Worm (Caenorhabditis elegans) whole organism, young adult: ENCODE data around the gene exp-1.
A peak's percentile ranks its signal among the peaks of the same experiment; 100 is the strongest.

Experiments
- B0261.1 ChIP-seq: sonication (generic microtip); optimal IDR thresholded peaks from 2 replicates; lab custom pipeline; 2016; ENCODE audit warnings: mild to moderate bottlenecking, missing genetic modification characterization, moderate library complexity, missing compliant biosample characterization
- F22D6.2 ChIP-seq: sonication (generic microtip); optimal IDR thresholded peaks from 2 replicates; lab custom pipeline; 2016; ENCODE audit warnings: mild to moderate bottlenecking, missing genetic modification characterization, missing compliant biosample characterization
- F23B12.7 ChIP-seq: sonication (generic microtip); optimal IDR thresholded peaks from 2 replicates; lab custom pipeline; 2017; ENCODE audit warnings: missing genetic modification characterization, mild to moderate bottlenecking, missing compliant biosample characterization, antibody characterized with exemption, moderate library complexity; ENCODE audit not compliant: insufficient read depth
- F37B4.10 ChIP-seq: fragments of 200-800 bp; sonication (Bioruptor generic); IDR thresholded peaks from 2 replicates; pipeline ENCODE4 v1.3.6; 2022; ENCODE audit warnings: missing genetic modification characterization, missing compliant biosample characterization
- F39B2.1 ChIP-seq: fragments of 200-800 bp; sonication (Bioruptor generic); IDR thresholded peaks from 2 replicates; pipeline ENCODE4 v1.3.6; 2022; ENCODE audit warnings: missing genetic modification reagents, missing genetic modification characterization, missing compliant biosample characterization
- F49E8.2 ChIP-seq: sonication (generic microtip); optimal IDR thresholded peaks from 3 replicates; lab custom pipeline; 2017; ENCODE audit warnings: missing genetic modification characterization, mild to moderate bottlenecking, missing compliant biosample characterization, antibody characterized with exemption, moderate library complexity; ENCODE audit not compliant: insufficient read depth
- K12H6.12 ChIP-seq: fragments of 200-800 bp; sonication (Bioruptor generic); optimal IDR thresholded peaks from 2 replicates; lab custom pipeline; 2018; ENCODE audit warnings: mild to moderate bottlenecking, missing genetic modification characterization, missing compliant biosample characterization
- T07F8.4 ChIP-seq: sonication (generic microtip); optimal IDR thresholded peaks from 2 replicates; lab custom pipeline; 2016; ENCODE audit warnings: mild to moderate bottlenecking, missing genetic modification characterization, moderate library complexity, missing compliant biosample characterization
- T26A5.8 ChIP-seq: sonication (generic microtip); optimal IDR thresholded peaks from 2 replicates; lab custom pipeline; 2016; ENCODE audit warnings: missing genetic modification characterization, missing compliant biosample characterization
- Y79H2A.3 ChIP-seq: fragments of 200-800 bp; sonication (Bioruptor generic); conservative IDR thresholded peaks from 2 replicates; pipeline ENCODE4 v1.3.6; 2022; ENCODE audit warnings: missing genetic modification reagents, missing genetic modification characterization, missing compliant biosample characterization
- Y95B8A.8 ChIP-seq: fragments of 200-800 bp; sonication (Bioruptor generic); IDR thresholded peaks from 2 replicates; pipeline ENCODE4 v1.3.6; 2022; ENCODE audit warnings: missing genetic modification reagents, missing genetic modification characterization, missing compliant biosample characterization
- aptf-2 ChIP-seq: fragments of 200-800 bp; sonication (Bioruptor generic); conservative IDR thresholded peaks from 2 replicates; pipeline ENCODE4 v1.3.6; 2022; ENCODE audit warnings: missing genetic modification reagents, missing genetic modification characterization, missing compliant biosample characterization
- aptf-3 ChIP-seq: fragments of 200-800 bp; sonication (Bioruptor generic); IDR thresholded peaks from 2 replicates; pipeline ENCODE4 v1.3.6; 2022; ENCODE audit warnings: missing genetic modification characterization, missing compliant biosample characterization
- attf-6 ChIP-seq: fragments of 200-800 bp; sonication (Bioruptor generic); IDR thresholded peaks from 2 replicates; pipeline ENCODE4 v1.3.6; 2022; ENCODE audit warnings: missing genetic modification reagents, missing genetic modification characterization, missing compliant biosample characterization
- cebp-2 ChIP-seq: fragments of 200-800 bp; sonication (Bioruptor generic); IDR thresholded peaks from 2 replicates; pipeline ENCODE4 v1.3.6; 2022; ENCODE audit warnings: missing genetic modification characterization, missing compliant biosample characterization
- ceh-27 ChIP-seq: fragments of 200-800 bp; sonication (Bioruptor generic); optimal IDR thresholded peaks from 2 replicates; lab custom pipeline; 2018; ENCODE audit warnings: mild to moderate bottlenecking, missing genetic modification characterization, moderate library complexity, missing compliant biosample characterization
- ekl-4 ChIP-seq: fragments of 200-800 bp; sonication (Bioruptor generic); IDR thresholded peaks from 2 replicates; pipeline ENCODE4 v1.3.6; 2022; ENCODE audit warnings: missing genetic modification reagents, missing genetic modification characterization, missing compliant biosample characterization
- ets-4 ChIP-seq: fragments of 200-800 bp; sonication (Bioruptor generic); optimal IDR thresholded peaks from 2 replicates; lab custom pipeline; 2018; ENCODE audit warnings: mild to moderate bottlenecking, missing genetic modification characterization, missing compliant biosample characterization
- hmg-20 ChIP-seq: fragments of 200-800 bp; sonication (Bioruptor generic); IDR thresholded peaks from 2 replicates; pipeline ENCODE4 v1.3.6; 2022; ENCODE audit warnings: missing genetic modification reagents, missing genetic modification characterization, missing compliant biosample characterization
- lag-1 ChIP-seq: fragments of 200-800 bp; sonication (Bioruptor generic); IDR thresholded peaks from 2 replicates; pipeline ENCODE4 v1.3.6; 2022; ENCODE audit warnings: missing genetic modification reagents, missing genetic modification characterization, missing compliant biosample characterization
- lin-54 ChIP-seq: fragments of 200-800 bp; sonication (Bioruptor generic); optimal IDR thresholded peaks from 2 replicates; lab custom pipeline; 2018; ENCODE audit warnings: mild to moderate bottlenecking, missing genetic modification characterization, missing compliant biosample characterization
- lsy-27 ChIP-seq: sonication (generic microtip); optimal IDR thresholded peaks from 2 replicates; lab custom pipeline; 2017; ENCODE audit warnings: missing genetic modification characterization, mild to moderate bottlenecking, missing compliant biosample characterization, antibody characterized with exemption, missing genotype, borderline replicate concordance; ENCODE audit not compliant: insufficient read depth
- nfya-2 ChIP-seq: fragments of 200-800 bp; sonication (Bioruptor generic); IDR thresholded peaks from 2 replicates; pipeline ENCODE4 v1.3.6; 2022; ENCODE audit warnings: missing genetic modification reagents, missing genetic modification characterization, missing compliant biosample characterization
- nhr-27 ChIP-seq: fragments of 200-800 bp; sonication (Bioruptor generic); optimal IDR thresholded peaks from 2 replicates; lab custom pipeline; 2018; ENCODE audit warnings: mild to moderate bottlenecking, missing genetic modification characterization, moderate library complexity, missing compliant biosample characterization
- pbrm-1 ChIP-seq: fragments of 200-800 bp; sonication (Bioruptor generic); IDR thresholded peaks from 2 replicates; pipeline ENCODE4 v1.3.6; 2022; ENCODE audit warnings: missing genetic modification reagents, missing genetic modification characterization, missing compliant biosample characterization
- rcor-1 ChIP-seq: fragments of 200-800 bp; sonication (Bioruptor generic); IDR thresholded peaks from 2 replicates; pipeline ENCODE4 v1.3.6; 2022; ENCODE audit warnings: missing genetic modification reagents, missing genetic modification characterization, missing compliant biosample characterization
- repo-1 ChIP-seq: sonication (generic microtip); optimal IDR thresholded peaks from 2 replicates; lab custom pipeline; 2017; ENCODE audit warnings: mild to moderate bottlenecking, missing genetic modification characterization, missing compliant biosample characterization
- rpc-1 ChIP-seq, 2 experiments: fragments of 150-350 bp in 1 of 2; sonication (generic microtip) in 1 of 2; optimal IDR thresholded peaks; 2 replicates each; lab custom pipeline; 2014 to 2018; ENCODE audit warnings: missing biosample characterization in 1 of 2, missing genetic modification characterization in 1 of 2, missing genetic modification reagents in 1 of 2, missing genotype in 1 of 2
- somi-1 ChIP-seq: fragments of 200-800 bp; sonication (Bioruptor generic); optimal IDR thresholded peaks from 2 replicates; lab custom pipeline; 2018; ENCODE audit warnings: mild to moderate bottlenecking, missing genetic modification characterization, missing compliant biosample characterization
- tbp1 ChIP-seq: fragments of 200-800 bp; sonication (Bioruptor generic); optimal IDR thresholded peaks from 2 replicates; lab custom pipeline; 2018; ENCODE audit warnings: mild to moderate bottlenecking, missing genetic modification characterization, missing compliant biosample characterization
- unc-62 ChIP-seq: fragments of 150-350 bp; optimal IDR thresholded peaks from 2 replicates; lab custom pipeline; 2014; ENCODE audit warnings: missing biosample characterization, missing genetic modification reagents, missing genetic modification characterization
- ztf-18 ChIP-seq: sonication (generic microtip); optimal IDR thresholded peaks from 2 replicates; lab custom pipeline; 2016; ENCODE audit warnings: missing genotype, mild to moderate bottlenecking, missing genetic modification characterization, missing compliant biosample characterization
- ztf-22 ChIP-seq: fragments of 200-800 bp; sonication (Bioruptor generic); optimal IDR thresholded peaks from 2 replicates; lab custom pipeline; 2018; ENCODE audit warnings: mild to moderate bottlenecking, missing genetic modification characterization, moderate library complexity, missing compliant biosample characterization

The exp-1 gene

DNA sequence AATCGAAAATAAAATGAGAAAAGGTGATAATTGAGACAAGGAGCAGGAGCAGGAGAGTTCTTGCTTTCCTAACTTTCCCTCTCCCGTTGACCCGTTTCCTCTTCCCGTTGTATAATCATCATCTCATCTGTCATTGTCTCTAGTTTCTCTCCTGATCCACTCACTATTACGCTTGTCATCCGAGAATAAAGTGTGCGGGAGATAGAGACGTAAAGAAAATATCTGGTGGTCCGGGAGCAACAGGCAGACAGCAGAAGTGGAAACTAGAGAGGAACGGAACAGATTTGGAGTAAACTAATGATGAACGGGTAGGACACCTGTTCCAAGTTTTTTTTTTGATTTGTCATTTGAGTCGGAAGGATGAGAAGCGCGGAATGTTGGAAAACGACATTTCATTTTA, 9.3 kb upstream of the exp-1 start:
- TF ChIP-seq T26A5.8 (tag; lab: Kevin White, UChicago) (no peak), nfya-2 (no peak), hmg-20 (GFP tag; lab: Robert Waterston, UW) (no peak), F39B2.1 (GFP tag; lab: Robert Waterston, UW) (no peak), rcor-1 (GFP tag; lab: Robert Waterston, UW) (no peak), aptf-3 (no peak), lin-54 (GFP tag; lab: Kevin White, UChicago) (no peak), F22D6.2 (tag; lab: Kevin White, UChicago) (no peak), ztf-22 (GFP tag; lab: Kevin White, UChicago) (no peak), attf-6 (GFP tag; lab: Robert Waterston, UW) (no peak), unc-62 (GFP tag; lab: Kevin White, UChicago) (no peak), ztf-18 (tag; lab: Kevin White, UChicago) (no peak), rpc-1 (optimal IDR thresholded peaks at IDR 0.05; lab: Kevin White, UChicago) (no peak), rpc-1 (tag; optimal IDR thresholded peaks at IDR 0.05; lab: Kevin White, UChicago) (no peak), nhr-27 (tag; lab: Kevin White, UChicago) (no peak), Y79H2A.3 (no peak), ets-4 (GFP tag; lab: Kevin White, UChicago) (no peak)

DNA sequence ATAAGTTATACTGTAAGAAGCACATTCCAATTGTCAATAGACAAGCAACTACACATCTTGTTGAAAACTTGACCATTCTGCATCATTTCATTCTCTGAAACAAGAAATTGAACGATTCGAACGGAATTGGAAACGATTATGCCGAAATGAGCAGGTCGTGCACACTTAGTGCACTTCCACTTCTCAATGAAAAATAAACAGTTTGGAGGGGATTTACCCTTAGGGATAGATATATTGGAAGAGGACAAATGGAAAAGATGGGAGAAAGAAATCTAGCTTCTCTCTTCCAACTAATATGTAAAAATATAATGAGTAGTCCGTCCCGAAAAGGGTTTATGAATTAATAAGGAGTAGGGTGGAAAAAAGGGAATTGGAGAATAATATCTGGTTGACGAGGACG, 8.3 kb upstream of the exp-1 start, which contains the start of gene hst-3.1:
Gene hst-3.1 (minus strand): TSS at position 101 of the 400 bp plus-strand sequence.
- TF ChIP-seq T07F8.4 (tag; lab: Kevin White, UChicago) (no peak), cebp-2 (GFP tag; lab: Robert Waterston, UW) (no peak), attf-6 (GFP tag; lab: Robert Waterston, UW) (no peak), ekl-4 (GFP tag; lab: Robert Waterston, UW) (no peak), lsy-27 (tag; lab: Kevin White, UChicago) (no peak), Y95B8A.8 (GFP tag; lab: Robert Waterston, UW) (no peak), repo-1 (tag; lab: Kevin White, UChicago) (no peak), F49E8.2 (tag; lab: Kevin White, UChicago) (no peak), F23B12.7 (tag; lab: Kevin White, UChicago) (no peak)

DNA sequence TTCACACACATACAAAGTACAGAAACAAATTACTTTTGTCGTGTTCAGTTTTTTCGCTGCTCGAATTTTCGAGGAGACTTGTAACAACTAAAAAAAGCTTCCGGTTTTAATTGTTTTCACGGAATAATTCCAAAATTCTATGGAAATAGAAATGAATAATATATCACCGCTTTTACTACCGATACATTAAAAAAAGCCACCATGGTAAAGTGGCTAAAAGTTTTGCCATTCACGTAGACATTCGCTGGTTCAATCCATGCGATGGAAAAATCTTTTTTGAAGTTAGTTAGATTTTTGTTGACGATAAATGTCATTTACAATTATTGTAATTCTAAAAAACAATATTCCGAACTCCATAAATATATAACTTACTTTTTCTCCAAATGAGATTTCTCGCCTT, 7.8 kb upstream of the exp-1 start:
- no peak for TF ChIP-seq unc-62 (GFP tag; lab: Kevin White, UChicago)
- no peak for TF ChIP-seq pbrm-1 (GFP tag; lab: Robert Waterston, UW)
- peak; percentile 77 for TF ChIP-seq tbp1 (GFP tag; lab: Kevin White, UChicago)
- TF ChIP-seq rpc-1 (optimal IDR thresholded peaks at IDR 0.05; lab: Kevin White, UChicago): peak; percentile 20
- peak; percentile 67 for TF ChIP-seq rpc-1 (tag; optimal IDR thresholded peaks at IDR 0.05; lab: Kevin White, UChicago)
- no peak for TF ChIP-seq aptf-2
- TF ChIP-seq B0261.1 (tag; lab: Kevin White, UChicago): peak; percentile 27
- TF ChIP-seq repo-1 (tag; lab: Kevin White, UChicago): no peak
- TF ChIP-seq, all 124 proteins: peak for 3

DNA sequence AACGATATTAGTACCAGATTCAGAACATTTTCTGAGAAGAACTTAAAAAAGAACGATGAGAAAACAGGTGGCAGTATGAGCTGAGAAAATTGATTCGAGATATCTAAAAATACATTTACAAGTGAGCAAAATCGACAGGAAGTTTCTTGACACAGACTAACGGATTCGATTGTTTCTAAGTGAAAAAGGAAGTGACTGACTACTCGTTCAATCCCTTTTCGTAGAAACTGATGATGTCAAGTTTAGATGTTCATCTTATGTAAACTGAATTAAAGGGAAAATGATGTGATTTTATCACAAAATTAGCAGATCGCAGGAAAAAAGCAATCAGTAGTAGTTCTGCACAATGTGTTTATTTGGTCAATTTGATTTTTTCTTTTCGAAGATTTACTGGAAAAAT, 4.3 kb upstream of the exp-1 start:
- TF ChIP-seq lag-1 (GFP tag; lab: Robert Waterston, UW) (no peak), F37B4.10 (no peak), ceh-27 (no peak), somi-1 (GFP tag; lab: Kevin White, UChicago) (no peak), K12H6.12 (tag; lab: Kevin White, UChicago) (no peak), B0261.1 (tag; lab: Kevin White, UChicago) (no peak)
